Worm (Caenorhabditis elegans) whole organism, L3 larva: ENCODE results near the gene W02A2.9.

ENCODE experiments used
- eor-1 ChIP-seq, 2 experiments: fragments of 150-350 bp; optimal IDR thresholded peaks; 2 replicates each; lab custom pipeline; 2014 to 2018; ENCODE audit warnings: missing biosample characterization in 2 of 2, missing genetic modification characterization in 2 of 2
- mdl-1 ChIP-seq: fragments of 150-350 bp; optimal IDR thresholded peaks from 2 replicates; lab custom pipeline; 2014; ENCODE audit warnings: missing biosample characterization, missing genetic modification characterization
- nhr-12 ChIP-seq: fragments of 150-350 bp; optimal IDR thresholded peaks from 2 replicates; lab custom pipeline; 2014; ENCODE audit warnings: missing biosample characterization, missing genetic modification characterization
- nhr-76 ChIP-seq: fragments of 150-350 bp; sonication (generic microtip); optimal IDR thresholded peaks from 5 replicates; lab custom pipeline; 2014; ENCODE audit warnings: missing biosample characterization, missing genetic modification characterization
- pqm-1 ChIP-seq: fragments of 150-350 bp; optimal IDR thresholded peaks from 2 replicates; lab custom pipeline; 2017; ENCODE audit warnings: missing biosample characterization, missing genetic modification characterization, inconsistent platforms
- sea-2 ChIP-seq: fragments of 150-350 bp; sonication (generic microtip); optimal IDR thresholded peaks from 4 replicates; lab custom pipeline; 2014; ENCODE audit warnings: missing biosample characterization, missing genetic modification reagents, missing genetic modification characterization
- snpc-4 ChIP-seq: fragments of 150-350 bp; optimal IDR thresholded peaks from 2 replicates; lab custom pipeline; 2014; ENCODE audit warnings: missing biosample characterization, missing genetic modification characterization
- unc-62 ChIP-seq: fragments of 150-350 bp; sonication (generic microtip); optimal IDR thresholded peaks from 4 replicates; lab custom pipeline; 2014; ENCODE audit warnings: missing biosample characterization, missing genetic modification reagents, missing genetic modification characterization

DNA sequence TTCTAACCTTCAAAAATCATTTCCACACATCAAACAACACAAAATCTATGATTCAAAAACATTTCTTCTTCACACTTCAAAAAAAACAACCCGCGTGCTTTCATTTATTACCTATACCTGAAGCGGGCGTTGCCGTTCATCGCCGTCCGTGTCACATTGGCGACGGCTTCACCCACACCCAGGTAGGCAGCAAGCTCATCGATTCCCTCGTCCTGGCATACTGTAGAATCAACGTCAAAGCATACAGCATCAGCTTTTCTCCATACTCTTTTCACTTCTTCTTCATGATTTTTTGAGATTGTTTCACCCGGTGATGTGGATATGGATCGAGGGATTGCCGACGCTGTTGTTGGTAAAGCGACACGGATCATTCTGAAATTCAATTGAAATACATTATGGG is 44.8 kb downstream of the W02A2.9 start:
- TF ChIP-seq nhr-12 (tag; lab: Kevin White, UChicago) (no peak), snpc-4 (tag; lab: Kevin White, UChicago) (no peak), nhr-76 (tag; lab: Kevin White, UChicago) (no peak), pqm-1 (no peak), sea-2 (GFP tag; lab: Kevin White, UChicago) (no peak), eor-1 (tag; optimal IDR thresholded peaks at IDR 0.05; lab: Kevin White, UChicago) (no peak), mdl-1 (tag; lab: Kevin White, UChicago) (no peak), unc-62 (no peak)
